Worm (Caenorhabditis elegans) whole organism, L1 larva: ENCODE results near the gene K11C4.2.

ENCODE experiments used
- alr-1 ChIP-seq: fragments of 200-800 bp; sonication (Bioruptor generic); optimal IDR thresholded peaks from 2 replicates; lab custom pipeline; 2018; ENCODE audit warnings: borderline replicate concordance, mild to moderate bottlenecking, missing genetic modification characterization, missing compliant biosample characterization
- aly-2 ChIP-seq: fragments of 150-350 bp; optimal IDR thresholded peaks from 2 replicates; lab custom pipeline; 2014; ENCODE audit warnings: missing biosample characterization, missing genetic modification characterization
- ama-1 ChIP-seq: fragments of 150-350 bp; optimal IDR thresholded peaks from 2 replicates; lab custom pipeline; 2014
- ceh-82 ChIP-seq, 3 experiments: fragments of 150-350 bp in 1 of 3; sonication (generic microtip) in 2 of 3; optimal IDR thresholded peaks; 2 replicates each; lab custom pipeline; 2014 to 2017; ENCODE audit warnings: missing biosample characterization in 3 of 3, missing genetic modification characterization in 3 of 3
- ceh-88 ChIP-seq: fragments of 200-800 bp; sonication (Bioruptor generic); IDR thresholded peaks from 2 replicates; pipeline ENCODE4 v1.3.6; 2022; ENCODE audit warnings: missing genetic modification characterization, missing compliant biosample characterization
- ces-1 ChIP-seq: fragments of 150-350 bp; optimal IDR thresholded peaks from 2 replicates; lab custom pipeline; 2014; ENCODE audit warnings: missing biosample characterization, missing genetic modification reagents, missing genetic modification characterization
- dpl-1 ChIP-seq, 3 experiments: fragments of 150-350 bp in 2 of 3; sonication (generic microtip) in 1 of 3; optimal IDR thresholded peaks; 2 replicates each; lab custom pipeline; 2014 to 2017; ENCODE audit warnings: missing biosample characterization in 3 of 3, missing genetic modification characterization in 3 of 3, missing genetic modification reagents in 3 of 3
- dsc-1 ChIP-seq: sonication (generic microtip); optimal IDR thresholded peaks from 2 replicates; lab custom pipeline; 2016; ENCODE audit warnings: mild to moderate bottlenecking, missing genetic modification characterization, missing compliant biosample characterization
- efl-3 ChIP-seq: fragments of 200-800 bp; sonication (Bioruptor generic); optimal IDR thresholded peaks from 2 replicates; lab custom pipeline; 2018; ENCODE audit warnings: mild to moderate bottlenecking, missing genetic modification characterization, missing compliant biosample characterization
- egl-13 ChIP-seq: sonication (generic microtip); optimal IDR thresholded peaks from 2 replicates; lab custom pipeline; 2016; ENCODE audit warnings: missing genotype, missing genetic modification reagents, missing genetic modification characterization, missing compliant biosample characterization
- egl-27 ChIP-seq, 2 experiments: fragments of 150-350 bp in 1 of 2; sonication (generic microtip); optimal IDR thresholded peaks; 3 replicates each; lab custom pipeline; 2017 to 2018; ENCODE audit warnings: missing biosample characterization in 2 of 2, missing genetic modification characterization in 2 of 2, missing genetic modification reagents in 2 of 2
- elt-2 ChIP-seq: sonication (generic microtip); optimal IDR thresholded peaks from 2 replicates; lab custom pipeline; 2016; ENCODE audit warnings: missing genetic modification characterization, mild to moderate bottlenecking, inconsistent platforms, missing compliant biosample characterization, missing genetic modification reagents
- ets-5 ChIP-seq: fragments of 200-800 bp; sonication (Bioruptor generic); IDR thresholded peaks from 2 replicates; pipeline ENCODE4 v1.3.6; 2022; ENCODE audit warnings: missing genetic modification characterization, missing compliant biosample characterization
- fkh-10 ChIP-seq: sonication (generic microtip); optimal IDR thresholded peaks from 2 replicates; lab custom pipeline; 2017; ENCODE audit warnings: missing biosample characterization, missing genetic modification reagents, missing genetic modification characterization
- fos-1 ChIP-seq: fragments of 150-350 bp; optimal IDR thresholded peaks from 2 replicates; lab custom pipeline; 2014; ENCODE audit warnings: missing biosample characterization, missing genetic modification characterization
- hlh-17 ChIP-seq: fragments of 200-800 bp; sonication (Bioruptor generic); optimal IDR thresholded peaks from 2 replicates; lab custom pipeline; 2018; ENCODE audit warnings: missing genetic modification characterization, mild to moderate bottlenecking, missing compliant biosample characterization, moderate library complexity, borderline replicate concordance
- hlh-4 ChIP-seq: sonication (generic microtip); optimal IDR thresholded peaks from 2 replicates; lab custom pipeline; 2016; ENCODE audit warnings: mild to moderate bottlenecking, missing genetic modification characterization, missing compliant biosample characterization
- hpl-2 ChIP-seq: fragments of 150-350 bp; optimal IDR thresholded peaks from 2 replicates; lab custom pipeline; 2014; ENCODE audit warnings: missing biosample characterization, missing genetic modification reagents, missing genetic modification characterization
- irx-1 ChIP-seq: sonication (generic microtip); optimal IDR thresholded peaks from 2 replicates; lab custom pipeline; 2016; ENCODE audit warnings: missing genetic modification characterization, missing compliant biosample characterization
- lin-13 ChIP-seq: fragments of 150-350 bp; optimal IDR thresholded peaks from 2 replicates; lab custom pipeline; 2014; ENCODE audit warnings: missing biosample characterization, missing genetic modification reagents, missing genetic modification characterization
- lin-14 ChIP-seq: fragments of 200-800 bp; sonication (Bioruptor generic); optimal IDR thresholded peaks from 2 replicates; lab custom pipeline; 2018; ENCODE audit warnings: mild to moderate bottlenecking, missing genetic modification characterization, moderate library complexity, missing compliant biosample characterization
- lin-15B ChIP-seq: fragments of 150-350 bp; sonication (generic microtip); optimal IDR thresholded peaks from 3 replicates; lab custom pipeline; 2014; ENCODE audit warnings: missing biosample characterization, missing genetic modification characterization
- lsy-2 ChIP-seq, 2 experiments: fragments of 150-350 bp; optimal IDR thresholded peaks; 2 replicates each; lab custom pipeline; 2014; ENCODE audit warnings: missing biosample characterization in 2 of 2, missing genetic modification characterization in 2 of 2
- mab-9 ChIP-seq: fragments of 200-800 bp; sonication (Bioruptor generic); IDR thresholded peaks from 2 replicates; pipeline ENCODE4 v1.3.6; 2022; ENCODE audit warnings: missing genetic modification reagents, missing genetic modification characterization, missing compliant biosample characterization
- mdl-1 ChIP-seq, 2 experiments: fragments of 150-350 bp; optimal IDR thresholded peaks; 2 replicates each; lab custom pipeline; 2014 to 2017; ENCODE audit warnings: missing biosample characterization in 2 of 2, missing genetic modification characterization in 2 of 2, inconsistent platforms in 1 of 2
- mep-1 ChIP-seq: fragments of 150-350 bp; optimal IDR thresholded peaks from 2 replicates; lab custom pipeline; 2014; ENCODE audit warnings: missing biosample characterization, missing genetic modification characterization
- nhr-12 ChIP-seq: sonication (generic microtip); optimal IDR thresholded peaks from 2 replicates; lab custom pipeline; 2017; ENCODE audit warnings: missing biosample characterization, missing genetic modification characterization
- nhr-19 ChIP-seq: fragments of 200-800 bp; sonication (Bioruptor generic); conservative IDR thresholded peaks from 2 replicates; pipeline ENCODE4 v1.3.6; 2022; ENCODE audit warnings: missing genetic modification characterization, missing compliant biosample characterization
- nhr-20 ChIP-seq: sonication (generic microtip); optimal IDR thresholded peaks from 2 replicates; lab custom pipeline; 2016; ENCODE audit warnings: mild to moderate bottlenecking, missing genetic modification characterization, missing compliant biosample characterization
- nhr-237 ChIP-seq: fragments of 150-350 bp; optimal IDR thresholded peaks from 2 replicates; lab custom pipeline; 2014; ENCODE audit warnings: missing biosample characterization, missing genetic modification characterization
- nhr-28 ChIP-seq: fragments of 150-350 bp; optimal IDR thresholded peaks from 2 replicates; lab custom pipeline; 2014; ENCODE audit warnings: missing biosample characterization, missing genetic modification characterization
- nhr-47 ChIP-seq: sonication (generic microtip); optimal IDR thresholded peaks from 2 replicates; lab custom pipeline; 2016; ENCODE audit warnings: mild to moderate bottlenecking, missing genetic modification characterization, moderate library complexity, missing compliant biosample characterization
- nhr-71 ChIP-seq: sonication (generic microtip); optimal IDR thresholded peaks from 2 replicates; lab custom pipeline; 2016; ENCODE audit warnings: mild to moderate bottlenecking, missing genetic modification characterization, moderate library complexity, missing compliant biosample characterization
- nhr-76 ChIP-seq: sonication (generic microtip); optimal IDR thresholded peaks from 2 replicates; lab custom pipeline; 2017; ENCODE audit warnings: missing biosample characterization, missing genetic modification characterization
- nhr-84 ChIP-seq: sonication (generic microtip); optimal IDR thresholded peaks from 2 replicates; lab custom pipeline; 2017; ENCODE audit warnings: missing biosample characterization, missing genetic modification characterization
- nhr-85 ChIP-seq: sonication (generic microtip); peaks from one replicate; lab custom pipeline; 2016; ENCODE audit warnings: missing genetic modification characterization, inconsistent platforms, missing compliant biosample characterization
- nhr-90 ChIP-seq: sonication (generic microtip); optimal IDR thresholded peaks from 2 replicates; lab custom pipeline; 2016; ENCODE audit warnings: mild to moderate bottlenecking, missing genetic modification characterization, missing compliant biosample characterization; ENCODE audit not compliant: poor library complexity
- pqm-1 ChIP-seq: sonication (generic microtip); optimal IDR thresholded peaks from 3 replicates; lab custom pipeline; 2017; ENCODE audit warnings: missing biosample characterization, missing genetic modification characterization
- rnt-1 ChIP-seq: sonication (generic microtip); optimal IDR thresholded peaks from 2 replicates; lab custom pipeline; 2016; ENCODE audit warnings: mild to moderate bottlenecking, missing genetic modification characterization, moderate library complexity, missing compliant biosample characterization
- skn-1 ChIP-seq: fragments of 150-350 bp; optimal IDR thresholded peaks from 2 replicates; lab custom pipeline; 2014; ENCODE audit warnings: missing biosample characterization, missing genetic modification characterization
- snu-23 ChIP-seq: sonication (generic microtip); optimal IDR thresholded peaks from 2 replicates; lab custom pipeline; 2016; ENCODE audit warnings: missing genetic modification characterization, missing compliant biosample characterization
- sox-4 ChIP-seq: sonication (generic microtip); optimal IDR thresholded peaks from 2 replicates; lab custom pipeline; 2016; ENCODE audit warnings: missing genetic modification characterization, missing compliant biosample characterization
- sup-37 ChIP-seq: fragments of 200-800 bp; sonication (Bioruptor generic); optimal IDR thresholded peaks from 2 replicates; lab custom pipeline; 2018; ENCODE audit warnings: mild to moderate bottlenecking, missing genetic modification characterization, missing compliant biosample characterization
- swsn-7 ChIP-seq: sonication (generic microtip); optimal IDR thresholded peaks from 2 replicates; lab custom pipeline; 2016; ENCODE audit warnings: missing genetic modification characterization, missing compliant biosample characterization
- tbx-2 ChIP-seq: sonication (generic microtip); optimal IDR thresholded peaks from 2 replicates; lab custom pipeline; 2016; ENCODE audit warnings: missing genetic modification characterization, missing compliant biosample characterization
- unc-30 ChIP-seq: sonication (generic microtip); optimal IDR thresholded peaks from 2 replicates; lab custom pipeline; 2017; ENCODE audit warnings: missing biosample characterization, missing genetic modification characterization
- unc-98 ChIP-seq: fragments of 200-800 bp; sonication (Bioruptor generic); IDR thresholded peaks from 2 replicates; pipeline ENCODE4 v1.3.6; 2022; ENCODE audit warnings: missing genetic modification characterization, missing compliant biosample characterization
- vab-15 ChIP-seq: sonication (generic microtip); optimal IDR thresholded peaks from 2 replicates; lab custom pipeline; 2017; ENCODE audit warnings: missing genotype, mild to moderate bottlenecking, missing genetic modification characterization, missing compliant biosample characterization
- zag-1 ChIP-seq: fragments of 150-350 bp; optimal IDR thresholded peaks from 2 replicates; lab custom pipeline; 2014; ENCODE audit warnings: missing biosample characterization, missing genetic modification characterization
- ztf-11 ChIP-seq, 2 experiments: sonication (generic microtip); optimal IDR thresholded peaks; 2 replicates each; lab custom pipeline; 2016 to 2017; ENCODE audit warnings: missing genetic modification characterization in 2 of 2, missing biosample characterization in 1 of 2, missing compliant biosample characterization in 1 of 2

K11C4.2 gene

ce11 chrV:6885070-6885469, 9.8 kb upstream of the K11C4.2 start:
- no peak for TF ChIP-seq irx-1
- TF ChIP-seq ztf-11 (tag; optimal IDR thresholded peaks at IDR 0.05; lab: Kevin White, UChicago) = no peak
- no peak for TF ChIP-seq lin-15B
- TF ChIP-seq lin-14 (GFP tag; lab: Kevin White, UChicago) = no peak
- TF ChIP-seq rnt-1 (tag; lab: Kevin White, UChicago) = no peak
- TF ChIP-seq nhr-85 = no peak
- TF ChIP-seq hlh-17 (GFP tag; lab: Kevin White, UChicago) = no peak
- no peak for TF ChIP-seq dpl-1 (GFP tag; optimal IDR thresholded peaks at IDR 0.05; lab: Kevin White, UChicago)
- TF ChIP-seq sup-37 (GFP tag; lab: Kevin White, UChicago) = no peak

ce11 chrV:6888828-6889227, 6.0 kb upstream of the K11C4.2 start:
- TF ChIP-seq hpl-2 (GFP tag; lab: Kevin White, UChicago) (no peak), unc-30 (tag; lab: Kevin White, UChicago) (no peak), nhr-71 (tag; lab: Kevin White, UChicago) (peak; percentile 61), alr-1 (tag; lab: Kevin White, UChicago) (no peak), nhr-47 (tag; lab: Kevin White, UChicago) (peak; percentile 62), dpl-1 (GFP tag; optimal IDR thresholded peaks at IDR 0.05; lab: Kevin White, UChicago) (peak in 1 of 3 experiments; percentile 23), nhr-90 (tag; lab: Kevin White, UChicago) (peak; percentile 63), ces-1 (no peak), lin-13 (GFP tag; lab: Kevin White, UChicago) (no peak), skn-1 (tag; lab: Kevin White, UChicago) (peak; percentile 3), ceh-82 (tag; optimal IDR thresholded peaks at IDR 0.05; lab: Kevin White, UChicago) (peak in 2 of 3 experiments; percentile 9 to 33), nhr-19 (GFP tag; lab: Robert Waterston, UW) (peak; percentile 56), lin-14 (GFP tag; lab: Kevin White, UChicago) (peak; percentile 55), mab-9 (GFP tag; lab: Robert Waterston, UW) (0 out of 2 replicates have a peak, but pooled peaks have one; percentile 14), unc-98 (GFP tag; lab: Robert Waterston, UW) (no peak), nhr-28 (tag; lab: Kevin White, UChicago) (no peak), fkh-10 (GFP tag; lab: Kevin White, UChicago) (no peak), nhr-85 (peak; percentile 20), elt-2 (tag; lab: Kevin White, UChicago) (peak; percentile 9), ceh-88 (GFP tag; lab: Robert Waterston, UW) (no peak), mdl-1 (tag; optimal IDR thresholded peaks at IDR 0.05; lab: Kevin White, UChicago) (peak in 1 of 2 experiments; percentile 42), nhr-237 (tag; lab: Kevin White, UChicago) (no peak), zag-1 (no peak), fos-1 (tag; lab: Kevin White, UChicago) (peak; percentile 50), irx-1 (peak; percentile 19), egl-27 (tag; optimal IDR thresholded peaks at IDR 0.05; lab: Kevin White, UChicago) (no peak), rnt-1 (tag; lab: Kevin White, UChicago) (peak; percentile 54), ets-5 (GFP tag; lab: Robert Waterston, UW) (no peak), nhr-12 (tag; lab: Kevin White, UChicago) (no peak), dsc-1 (tag; lab: Kevin White, UChicago) (peak; percentile 49), hlh-4 (tag; lab: Kevin White, UChicago) (no peak), vab-15 (tag; lab: Kevin White, UChicago) (no peak), nhr-84 (no peak), snu-23 (GFP tag; lab: Kevin White, UChicago) (peak; percentile 63), nhr-76 (no peak), tbx-2 (peak; percentile 39), aly-2 (peak; percentile 71), ztf-11 (tag; optimal IDR thresholded peaks at IDR 0.05; lab: Kevin White, UChicago) (peak in 1 of 2 experiments; percentile 6), swsn-7 (peak; percentile 51), sox-4 (tag; lab: Kevin White, UChicago) (peak; percentile 10), pqm-1 (no peak), ama-1 (lab: Kevin White, UChicago) (no peak), lsy-2 (tag; optimal IDR thresholded peaks at IDR 0.05; lab: Kevin White, UChicago) (peak in 1 of 2 experiments; percentile 44), egl-13 (tag; lab: Kevin White, UChicago) (no peak), efl-3 (GFP tag; lab: Kevin White, UChicago) (no peak), nhr-20 (peak; percentile 60), mep-1 (tag; lab: Kevin White, UChicago) (no peak)
